Fruit fly (Drosophila melanogaster) whole organism, prepupa: ENCODE results near the gene Ets65A.

Experiments
- Blimp-1 ChIP-seq: fragments of 200-800 bp; sonication (Bioruptor generic); optimal IDR thresholded peaks from 3 replicates; lab custom pipeline; 2017; ENCODE audit warnings: missing biosample characterization, missing genetic modification characterization, mild to moderate bottlenecking, moderate library complexity, missing genetic modification reagents
- CG10631 ChIP-seq: fragments of 200-800 bp; sonication (Bioruptor generic); optimal IDR thresholded peaks from 2 replicates; lab custom pipeline; 2016; ENCODE audit warnings: missing biosample characterization, missing genetic modification characterization
- CG10669 ChIP-seq: fragments of 200-800 bp; sonication (Bioruptor generic); optimal IDR thresholded peaks from 3 replicates; lab custom pipeline; 2018; ENCODE audit warnings: missing biosample characterization, mild to moderate bottlenecking, missing genetic modification characterization, moderate library complexity
- CG11294 ChIP-seq: fragments of 200-800 bp; sonication (Bioruptor generic); IDR thresholded peaks from 2 replicates; pipeline ENCODE4 v1.3.6; 2022; ENCODE audit warnings: missing biosample characterization, missing genetic modification characterization
- CG15336 ChIP-seq: fragments of 200-800 bp; sonication (Bioruptor generic); IDR thresholded peaks from 2 replicates; pipeline ENCODE4 v1.3.6; 2022; ENCODE audit warnings: missing biosample characterization, missing genetic modification characterization
- CG1621 ChIP-seq: fragments of 200-800 bp; sonication (Bioruptor generic); optimal IDR thresholded peaks from 3 replicates; lab custom pipeline; 2018; ENCODE audit warnings: missing biosample characterization, mild to moderate bottlenecking, missing genetic modification characterization
- CG3032 ChIP-seq: fragments of 200-800 bp; optimal IDR thresholded peaks from 2 replicates; lab custom pipeline; 2019; ENCODE audit warnings: missing biosample characterization, mild to moderate bottlenecking, missing genetic modification characterization, moderate library complexity
- CG31627 ChIP-seq: fragments of 200-800 bp; sonication (Bioruptor generic); optimal IDR thresholded peaks from 3 replicates; lab custom pipeline; 2016; ENCODE audit warnings: missing biosample characterization, missing genetic modification characterization
- CG32006 ChIP-seq: fragments of 200-800 bp; sonication (Bioruptor generic); optimal IDR thresholded peaks from 3 replicates; lab custom pipeline; 2017; ENCODE audit warnings: missing biosample characterization, mild to moderate bottlenecking, missing genetic modification characterization
- CG34406 ChIP-seq: fragments of 200-800 bp; sonication (Bioruptor generic); optimal IDR thresholded peaks from 3 replicates; lab custom pipeline; 2016; ENCODE audit warnings: missing biosample characterization, missing genetic modification characterization
- CG4318 ChIP-seq: fragments of 200-800 bp; sonication (Bioruptor generic); optimal IDR thresholded peaks from 3 replicates; lab custom pipeline; 2017; ENCODE audit warnings: missing biosample characterization, mild to moderate bottlenecking, missing genetic modification characterization
- CG6163 ChIP-seq: fragments of 200-800 bp; sonication (Bioruptor generic); IDR thresholded peaks from 3 replicates; pipeline ENCODE4 v1.3.6; 2022; ENCODE audit warnings: missing biosample characterization, missing genetic modification characterization
- CG6792 ChIP-seq: fragments of 200-800 bp; sonication (Bioruptor generic); optimal IDR thresholded peaks from 3 replicates; lab custom pipeline; 2016; ENCODE audit warnings: missing biosample characterization, missing genetic modification characterization
- CG6808 ChIP-seq: fragments of 200-800 bp; sonication (Bioruptor generic); optimal IDR thresholded peaks from 3 replicates; lab custom pipeline; 2017; ENCODE audit warnings: missing biosample characterization, missing genetic modification characterization, mild to moderate bottlenecking, moderate library complexity, missing genetic modification reagents
- CG6854 ChIP-seq: fragments of 200-800 bp; sonication (Bioruptor generic); optimal IDR thresholded peaks from 2 replicates; lab custom pipeline; 2017; ENCODE audit warnings: missing biosample characterization, mild to moderate bottlenecking, missing genetic modification characterization
- CG7368 ChIP-seq: fragments of 200-800 bp; sonication (Bioruptor generic); optimal IDR thresholded peaks from 3 replicates; lab custom pipeline; 2016; ENCODE audit warnings: missing biosample characterization, missing genetic modification characterization
- CG8319 ChIP-seq: fragments of 200-800 bp; sonication (Bioruptor generic); optimal IDR thresholded peaks from 3 replicates; lab custom pipeline; 2016; ENCODE audit warnings: missing biosample characterization, missing genetic modification characterization
- CG8632 ChIP-seq: fragments of 200-800 bp; sonication (Bioruptor generic); optimal IDR thresholded peaks from 3 replicates; lab custom pipeline; 2016; ENCODE audit warnings: missing biosample characterization, missing genetic modification characterization
- Eip75B ChIP-seq: fragments of 200-800 bp; sonication (Bioruptor generic); optimal IDR thresholded peaks from 3 replicates; lab custom pipeline; 2016; ENCODE audit warnings: missing biosample characterization, missing genetic modification characterization
- Eip78C ChIP-seq: fragments of 200-800 bp; sonication (Bioruptor generic); peaks from one replicate; lab custom pipeline; 2016; ENCODE audit warnings: missing biosample characterization, missing genetic modification characterization
- Eip93F ChIP-seq: fragments of 200-800 bp; sonication (Bioruptor generic); optimal IDR thresholded peaks from 2 replicates; lab custom pipeline; 2016; ENCODE audit warnings: missing biosample characterization, mild to moderate bottlenecking, missing genetic modification characterization
- Ets21C ChIP-seq: fragments of 200-800 bp; sonication (Bioruptor generic); optimal IDR thresholded peaks from 3 replicates; lab custom pipeline; 2016; ENCODE audit warnings: missing biosample characterization, missing genetic modification characterization
- Ets96B ChIP-seq: fragments of 200-800 bp; optimal IDR thresholded peaks from 2 replicates; lab custom pipeline; 2019; ENCODE audit warnings: missing biosample characterization, mild to moderate bottlenecking, missing genetic modification characterization, moderate library complexity
- Gug ChIP-seq: fragments of 200-800 bp; sonication (Bioruptor generic); IDR thresholded peaks from 2 replicates; pipeline ENCODE4 v1.3.6; 2022; ENCODE audit warnings: missing biosample characterization, missing genetic modification characterization
- Hr38 ChIP-seq: sonication (Bioruptor generic); optimal IDR thresholded peaks from 2 replicates; lab custom pipeline; 2016; ENCODE audit warnings: missing biosample characterization, missing genetic modification characterization
- Hr39 ChIP-seq: fragments of 200-800 bp; sonication (Bioruptor generic); optimal IDR thresholded peaks from 2 replicates; lab custom pipeline; 2016; ENCODE audit warnings: missing biosample characterization, missing genetic modification characterization
- Lpt ChIP-seq: fragments of 200-800 bp; sonication (Bioruptor generic); optimal IDR thresholded peaks from 3 replicates; lab custom pipeline; 2016; ENCODE audit warnings: missing biosample characterization, missing genetic modification characterization
- Smox ChIP-seq: fragments of 200-800 bp; sonication (Bioruptor generic); optimal IDR thresholded peaks from 3 replicates; lab custom pipeline; 2016; ENCODE audit warnings: missing biosample characterization, missing genetic modification characterization
- Sox102F ChIP-seq: fragments of 200-800 bp; sonication (Bioruptor generic); optimal IDR thresholded peaks from 2 replicates; lab custom pipeline; 2016; ENCODE audit warnings: missing biosample characterization, mild to moderate bottlenecking, missing genetic modification characterization
- Sox15 ChIP-seq: fragments of 200-800 bp; sonication (Bioruptor generic); optimal IDR thresholded peaks from 3 replicates; lab custom pipeline; 2016; ENCODE audit warnings: missing biosample characterization, missing genetic modification characterization
- achi ChIP-seq: fragments of 200-800 bp; sonication (Bioruptor generic); optimal IDR thresholded peaks from 3 replicates; lab custom pipeline; 2016; ENCODE audit warnings: missing biosample characterization, missing genetic modification characterization
- acj6 ChIP-seq: fragments of 200-800 bp; sonication (Bioruptor generic); optimal IDR thresholded peaks from 3 replicates; lab custom pipeline; 2016; ENCODE audit warnings: missing biosample characterization, missing genetic modification characterization
- fd85E ChIP-seq: fragments of 200-800 bp; sonication (Bioruptor generic); optimal IDR thresholded peaks from 3 replicates; lab custom pipeline; 2016; ENCODE audit warnings: missing biosample characterization, missing genetic modification characterization
- fkh ChIP-seq: fragments of 200-800 bp; sonication (Bioruptor generic); optimal IDR thresholded peaks from 3 replicates; lab custom pipeline; 2017; ENCODE audit warnings: missing biosample characterization, mild to moderate bottlenecking, missing genetic modification characterization, moderate library complexity
- lz ChIP-seq: fragments of 200-800 bp; sonication (Bioruptor generic); optimal IDR thresholded peaks from 3 replicates; lab custom pipeline; 2016; ENCODE audit warnings: missing biosample characterization, missing genetic modification characterization
- pdm3 ChIP-seq: fragments of 200-800 bp; sonication (Bioruptor generic); optimal IDR thresholded peaks from 3 replicates; lab custom pipeline; 2016; ENCODE audit warnings: missing biosample characterization, missing genetic modification characterization
- salr ChIP-seq, 2 experiments: fragments of 200-800 bp; sonication (Bioruptor generic); optimal IDR thresholded peaks; 3 replicates each; lab custom pipeline; 2016 to 2018; ENCODE audit warnings: missing biosample characterization in 2 of 2, missing genetic modification characterization in 2 of 2, mild to moderate bottlenecking in 1 of 2
- ss ChIP-seq, 2 experiments: fragments of 200-800 bp; sonication (Bioruptor generic); optimal IDR thresholded peaks; 2 replicates in 1 of 2; 3 replicates in 1 of 2; lab custom pipeline; 2017 to 2018; ENCODE audit warnings: mild to moderate bottlenecking in 2 of 2, missing biosample characterization in 2 of 2, missing genetic modification characterization in 2 of 2, moderate library complexity in 1 of 2
- svp ChIP-seq: fragments of 200-800 bp; sonication (Bioruptor generic); peaks from one replicate; lab custom pipeline; 2016; ENCODE audit warnings: missing biosample characterization, missing genetic modification characterization
- topi ChIP-seq: fragments of 200-800 bp; sonication (Bioruptor generic); optimal IDR thresholded peaks from 3 replicates; lab custom pipeline; 2016; ENCODE audit warnings: missing biosample characterization, missing genetic modification characterization
- vri ChIP-seq: fragments of 200-800 bp; sonication (Bioruptor generic); optimal IDR thresholded peaks from 3 replicates; lab custom pipeline; 2016; ENCODE audit warnings: missing biosample characterization, mild to moderate bottlenecking, missing genetic modification characterization

Ets65A gene

dm6 chr3L:6074975-6075692 lies 22.3 kb upstream of the Ets65A start, which contains the start of the genes CG13295 and CG6610 (continued):
- TF ChIP-seq Ets96B (tag; lab: Kevin White, UChicago) (peak; percentile 45), CG34406 (GFP tag; lab: Kevin White, UChicago) (no peak), CG11294 (GFP tag; lab: Robert Waterston, UW) (no peak), Sox15 (peak; percentile 7), Eip93F (GFP tag; lab: Kevin White, UChicago) (no peak), Lpt (no peak), CG6163 (peak; percentile 36; the same call in 1 of the 3 replicates), topi (GFP tag; lab: Kevin White, UChicago) (peak; percentile 42), CG1621 (tag; lab: Kevin White, UChicago) (no peak), CG6854 (GFP tag; lab: Kevin White, UChicago) (no peak), salr (GFP tag; optimal IDR thresholded peaks at IDR 0.05; lab: Kevin White, UChicago) (peak in 1 of 2 experiments; percentile 3), CG31627 (GFP tag; lab: Kevin White, UChicago) (peak; percentile 69), CG4318 (no peak), CG15336 (GFP tag; lab: Robert Waterston, UW) (peak; percentile 35; the same call in 1 of the 2 replicates), lz (peak; percentile 53), CG8632 (GFP tag; lab: Kevin White, UChicago) (no peak), Eip75B (GFP tag; lab: Kevin White, UChicago) (peak; percentile 47), CG3032 (tag; lab: Kevin White, UChicago) (peak; percentile 71), CG8319 (no peak), vri (GFP tag; lab: Kevin White, UChicago) (peak; percentile 44), Sox102F (GFP tag; lab: Kevin White, UChicago) (peak; percentile 9), Eip78C (GFP tag; lab: Kevin White, UChicago) (peak; percentile 88), CG32006 (GFP tag; lab: Kevin White, UChicago) (peak; percentile 58), Gug (no peak), Blimp-1 (no peak), CG7368 (GFP tag; lab: Kevin White, UChicago) (no peak), fd85E (no peak), achi (GFP tag; lab: Kevin White, UChicago) (peak; percentile 44), CG10631 (GFP tag; lab: Kevin White, UChicago) (peak; percentile 57), acj6 (GFP tag; lab: Kevin White, UChicago) (peak; percentile 26), Hr39 (GFP tag; lab: Kevin White, UChicago) (peak; percentile 60), Ets21C (peak; percentile 59), CG10669 (GFP tag; lab: Kevin White, UChicago) (no peak), Smox (GFP tag; lab: Kevin White, UChicago) (peak; percentile 48), pdm3 (GFP tag; lab: Kevin White, UChicago) (no peak), CG6792 (GFP tag; lab: Kevin White, UChicago) (peak; percentile 6), ss (GFP tag; optimal IDR thresholded peaks at IDR 0.05; lab: Kevin White, UChicago) (peak in 1 of 2 experiments; percentile 44)

dm6 chr3L:6076429-6076828 lies 21.0 kb upstream of the Ets65A start, which contains the start of gene ssp6:
ssp6 (plus strand) TSS chr3L:6076722.
- TF ChIP-seq Gug: no peak
- TF ChIP-seq svp (GFP tag; lab: Kevin White, UChicago): peak; percentile 10
- no peak for TF ChIP-seq Eip93F (GFP tag; lab: Kevin White, UChicago)
- no peak for TF ChIP-seq CG6808 (GFP tag; lab: Kevin White, UChicago)
- no peak for TF ChIP-seq CG31627 (GFP tag; lab: Kevin White, UChicago)
- no peak for TF ChIP-seq acj6 (GFP tag; lab: Kevin White, UChicago)
- TF ChIP-seq Lpt: no peak
- TF ChIP-seq CG34406 (GFP tag; lab: Kevin White, UChicago): no peak
- no peak for TF ChIP-seq Ets21C
- no peak for TF ChIP-seq Hr38
- TF ChIP-seq vri (GFP tag; lab: Kevin White, UChicago): no peak
- TF ChIP-seq fkh: no peak
- TF ChIP-seq lz: no peak
- peak; percentile 19 for TF ChIP-seq Eip78C (GFP tag; lab: Kevin White, UChicago)
- TF ChIP-seq CG3032 (tag; lab: Kevin White, UChicago): no peak
